Fruit fly (Drosophila melanogaster): ENCODE measurements around the gene cert.

DNA sequence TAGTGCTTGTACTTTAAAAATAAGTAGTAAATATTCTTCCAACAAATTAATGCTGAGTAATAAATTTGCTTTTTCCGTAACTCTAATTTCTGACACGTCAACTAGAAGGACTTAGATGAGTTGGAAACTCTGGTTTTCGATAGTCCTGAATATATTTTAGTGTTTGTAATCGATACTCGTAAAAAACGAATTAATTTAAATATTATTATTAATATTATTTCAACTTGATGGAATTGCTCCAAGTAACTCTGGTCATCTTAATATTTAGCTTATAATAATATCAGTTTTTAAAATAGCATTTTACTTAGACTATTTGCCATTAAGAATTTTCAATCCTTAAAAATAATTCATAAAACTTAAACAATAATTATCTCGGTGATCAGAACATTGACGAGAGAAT is 49.2 kb downstream of the cert start, which contains the start of gene CG7213:
- TF ChIP-seq psq (optimal IDR thresholded peaks at IDR 0.05) (no peak), ttk (optimal IDR thresholded peaks at IDR 0.05) (no peak), Sin3A (optimal IDR thresholded peaks at IDR 0.05) (no peak), Myc (optimal IDR thresholded peaks at IDR 0.05) (no peak), insv (optimal IDR thresholded peaks at IDR 0.05) (no peak), h (optimal IDR thresholded peaks at IDR 0.05) (no peak)
